Worm (Caenorhabditis elegans) whole organism, midembryonic: ENCODE data around the gene Y15E3A.3.

Experiments
- T22C8.4 ChIP-seq: fragments of 200-800 bp; sonication (Bioruptor generic); IDR thresholded peaks from 2 replicates; pipeline ENCODE4 v1.3.6; 2022; ENCODE audit warnings: missing genetic modification characterization, missing compliant biosample characterization
- cog-1 ChIP-seq: sonication (generic microtip); optimal IDR thresholded peaks from 2 replicates; lab custom pipeline; 2016; ENCODE audit warnings: missing genetic modification characterization, missing compliant biosample characterization
- flt-1 ChIP-seq: fragments of 200-800 bp; sonication (Bioruptor generic); IDR thresholded peaks from 2 replicates; pipeline ENCODE4 v1.3.6; 2022; ENCODE audit warnings: missing genetic modification characterization, missing compliant biosample characterization
- klf-2 ChIP-seq: fragments of 200-800 bp; sonication (Bioruptor generic); conservative IDR thresholded peaks from 2 replicates; pipeline ENCODE4 v1.3.6; 2022; ENCODE audit warnings: missing genetic modification reagents, missing genetic modification characterization, missing compliant biosample characterization
- med-1 ChIP-seq: sonication (generic microtip); optimal IDR thresholded peaks from 2 replicates; lab custom pipeline; 2017; ENCODE audit warnings: missing genetic modification characterization, mild to moderate bottlenecking, missing compliant biosample characterization, antibody characterized with exemption, missing genetic modification reagents; ENCODE audit not compliant: insufficient read depth
- ref-1 ChIP-seq: fragments of 200-800 bp; sonication (Bioruptor generic); conservative IDR thresholded peaks from 2 replicates; pipeline ENCODE4 v1.3.6; 2022; ENCODE audit warnings: missing genetic modification reagents, missing genetic modification characterization, missing compliant biosample characterization
- tab-1 ChIP-seq: fragments of 200-800 bp; sonication (Bioruptor generic); IDR thresholded peaks from 2 replicates; pipeline ENCODE4 v1.3.6; 2022; ENCODE audit warnings: missing genetic modification characterization, missing compliant biosample characterization
- ztf-23 ChIP-seq: fragments of 200-800 bp; sonication (Bioruptor generic); IDR thresholded peaks from 2 replicates; pipeline ENCODE4 v1.3.6; 2022; ENCODE audit warnings: missing genetic modification reagents, missing genetic modification characterization, missing compliant biosample characterization
- ztf-29 ChIP-seq: fragments of 200-800 bp; sonication (Bioruptor generic); IDR thresholded peaks from 2 replicates; pipeline ENCODE4 v1.3.6; 2022; ENCODE audit warnings: missing genetic modification reagents, missing genetic modification characterization, missing compliant biosample characterization

Gene Y15E3A.3

DNA sequence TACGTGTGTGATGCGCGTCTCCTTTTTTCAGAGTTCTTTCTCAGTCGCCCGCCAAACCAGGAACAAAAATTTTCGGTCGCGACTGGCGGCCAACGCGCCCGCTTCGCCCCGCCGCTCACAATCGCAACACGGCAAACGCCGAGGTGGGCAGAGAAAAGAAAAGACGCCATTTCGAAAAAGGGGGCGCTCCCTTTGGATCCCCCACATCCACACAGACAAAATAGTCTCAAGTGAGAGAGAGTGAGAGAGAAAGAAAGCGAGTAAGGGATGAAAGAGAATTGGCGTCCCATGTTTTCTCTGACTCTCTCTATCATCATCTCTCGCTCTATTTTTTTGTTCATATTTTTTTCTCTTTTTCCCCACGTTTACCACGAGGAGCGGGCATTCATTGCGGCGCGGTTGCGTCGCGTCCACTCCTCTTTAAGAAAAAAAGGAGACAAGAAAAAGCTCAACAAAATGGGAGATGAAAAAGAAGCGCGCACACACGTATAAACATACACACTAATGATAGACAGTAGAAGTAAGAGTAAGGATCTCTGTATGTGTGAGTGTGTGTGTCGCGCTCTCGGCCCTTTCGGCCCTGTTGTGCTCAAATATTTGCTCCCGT, 28.4 kb upstream of the Y15E3A.3 start:
- TF ChIP-seq cog-1 (peak; percentile 35), ztf-23 (GFP tag; lab: Robert Waterston, UW) (0 out of 2 replicates have a peak, but pooled peaks have one; percentile 19), klf-2 (GFP tag; lab: Robert Waterston, UW) (no peak)

DNA sequence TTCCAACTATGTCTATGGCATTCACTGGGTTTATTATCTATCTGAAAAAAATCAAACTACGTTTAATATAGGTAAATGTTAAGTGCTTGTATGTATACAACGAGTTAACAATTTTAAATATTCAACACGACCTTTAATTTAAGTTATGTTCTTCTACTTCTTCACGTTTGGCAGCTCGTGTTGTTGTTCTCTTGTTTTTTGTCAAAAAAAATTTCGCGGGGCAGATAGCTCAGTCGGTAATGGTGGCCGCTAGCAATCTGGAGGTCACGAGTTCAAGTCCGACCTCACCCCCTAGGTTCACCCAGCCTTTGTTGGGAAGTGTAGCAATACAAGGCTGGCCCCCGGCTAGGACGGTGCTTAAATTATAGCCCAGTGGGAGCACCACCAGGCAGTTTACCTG, 27.3 kb upstream of the Y15E3A.3 start:
- TF ChIP-seq ref-1 (no peak), T22C8.4 (GFP tag; lab: Robert Waterston, UW) (no peak), med-1 (GFP tag; lab: Kevin White, UChicago) (no peak), tab-1 (GFP tag; lab: Robert Waterston, UW) (no peak), cog-1 (no peak), ztf-29 (no peak), klf-2 (GFP tag; lab: Robert Waterston, UW) (no peak), ztf-23 (GFP tag; lab: Robert Waterston, UW) (no peak)

DNA sequence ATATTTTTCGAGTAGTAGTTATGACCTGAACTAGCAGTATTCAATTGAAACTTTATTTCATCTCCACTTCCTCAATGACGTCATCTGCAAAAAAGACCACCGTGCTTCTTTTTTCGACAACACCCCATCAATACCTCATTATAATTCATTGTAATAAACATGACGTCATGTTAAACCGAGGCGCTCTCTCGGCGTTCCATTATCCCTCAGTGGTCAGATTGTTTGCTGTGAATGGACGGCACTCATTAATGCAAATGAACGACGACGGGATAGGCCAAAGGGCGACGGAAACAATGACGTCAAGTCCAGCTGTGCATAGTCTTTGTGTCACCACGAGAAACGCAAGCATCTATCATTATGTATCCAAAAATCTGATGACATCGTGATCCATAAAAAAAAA, 22.1 kb upstream of the Y15E3A.3 start:
- peak; percentile 82 for TF ChIP-seq tab-1 (GFP tag; lab: Robert Waterston, UW)
- TF ChIP-seq med-1 (GFP tag; lab: Kevin White, UChicago): no peak
- TF ChIP-seq ref-1: no peak
- TF ChIP-seq flt-1: peak; percentile 68
- TF ChIP-seq cog-1: peak; percentile 90
- no peak for TF ChIP-seq klf-2 (GFP tag; lab: Robert Waterston, UW)
- no peak for TF ChIP-seq ztf-29
- no peak for TF ChIP-seq T22C8.4 (GFP tag; lab: Robert Waterston, UW)
- TF ChIP-seq ztf-23 (GFP tag; lab: Robert Waterston, UW): no peak

DNA sequence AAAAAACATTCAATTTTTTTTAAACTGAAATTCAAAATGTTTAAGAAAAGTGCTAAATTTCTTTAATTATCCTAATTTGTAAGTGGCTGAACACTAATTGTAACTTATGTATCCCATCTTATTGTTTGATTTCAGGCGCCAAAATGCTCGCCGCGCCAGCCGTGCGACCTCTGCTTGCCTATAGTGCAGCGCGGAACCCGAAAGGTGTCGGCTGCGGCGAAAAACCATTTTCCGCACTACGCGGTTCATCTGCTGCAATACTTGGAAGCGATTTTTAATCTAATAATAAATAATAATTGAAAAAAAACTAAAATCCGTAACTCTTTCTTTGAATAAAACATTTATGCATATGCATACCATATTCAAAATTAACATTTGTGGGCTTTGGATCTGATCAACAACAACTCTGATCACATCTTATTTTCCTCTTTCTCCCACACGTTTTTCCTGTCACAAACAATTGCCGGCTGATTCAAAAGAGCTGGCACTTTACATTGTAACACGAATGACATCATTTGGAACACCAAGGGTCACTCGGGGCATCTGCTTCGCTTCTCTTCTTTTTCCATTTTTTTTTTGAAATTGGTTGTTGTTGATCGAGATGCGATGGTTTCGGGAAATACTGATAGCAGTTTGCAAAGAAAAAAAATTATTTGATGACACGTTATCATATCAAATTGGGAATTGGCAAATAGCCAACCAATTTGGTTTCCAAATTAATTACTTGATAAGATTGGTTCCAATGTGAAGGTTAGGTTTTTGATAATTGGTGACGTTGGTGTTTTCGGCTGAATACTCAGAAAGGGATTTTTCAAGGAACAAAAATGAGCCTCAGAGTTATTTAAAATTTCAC, 20.0 kb upstream of the Y15E3A.3 start:
- TF ChIP-seq cog-1 (no peak), tab-1 (GFP tag; lab: Robert Waterston, UW) (no peak), ztf-29 (no peak), med-1 (GFP tag; lab: Kevin White, UChicago) (no peak), ztf-23 (GFP tag; lab: Robert Waterston, UW) (no peak), flt-1 (0 out of 2 replicates have a peak, but pooled peaks have one; percentile 29), ref-1 (no peak), T22C8.4 (GFP tag; lab: Robert Waterston, UW) (no peak)

DNA sequence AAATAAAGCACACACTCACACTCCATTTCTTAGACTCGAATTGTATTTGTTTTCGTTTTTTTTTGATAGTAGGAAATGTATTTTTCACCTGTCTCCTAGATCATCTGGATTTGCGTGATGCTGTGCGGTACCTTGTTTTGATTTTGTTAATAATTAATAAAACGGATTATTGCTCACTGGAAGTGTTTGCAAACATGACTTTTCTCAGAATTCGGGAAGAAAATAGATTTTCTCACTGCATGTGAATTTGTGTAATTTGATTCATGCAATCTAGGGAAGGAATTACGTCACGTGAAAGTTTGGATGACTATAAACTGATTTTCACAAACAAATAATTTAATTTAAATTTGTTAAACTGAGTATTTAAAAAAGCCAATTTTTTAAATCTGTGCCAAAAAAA, 18.4 kb upstream of the Y15E3A.3 start:
- TF ChIP-seq cog-1 (no peak), ref-1 (no peak), tab-1 (GFP tag; lab: Robert Waterston, UW) (no peak), flt-1 (no peak), med-1 (GFP tag; lab: Kevin White, UChicago) (no peak), ztf-29 (no peak), klf-2 (GFP tag; lab: Robert Waterston, UW) (no peak)

DNA sequence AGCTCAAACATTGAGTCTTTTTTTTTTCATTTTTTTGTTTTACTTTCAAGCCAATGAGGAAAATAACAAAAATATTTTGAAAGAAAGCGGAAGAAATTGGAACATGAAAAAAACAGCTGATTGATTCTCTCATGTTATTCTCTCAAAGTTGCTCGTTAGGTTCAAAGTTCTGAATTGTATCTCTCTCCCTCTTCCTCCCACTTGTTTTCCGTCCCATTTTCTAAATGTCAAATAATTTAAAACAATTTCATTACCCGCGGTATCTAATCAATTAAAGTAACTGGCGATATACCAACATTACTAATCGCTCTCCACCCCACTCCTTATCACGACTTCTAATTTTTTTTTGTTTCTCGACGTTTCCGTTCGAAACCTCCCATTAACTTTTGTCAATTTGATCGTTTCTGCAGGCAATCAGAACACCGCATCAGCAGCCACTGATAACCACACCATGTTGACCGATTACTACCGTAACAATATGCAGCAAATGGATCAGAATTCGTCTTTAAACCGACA, 17.2 kb upstream of the Y15E3A.3 start:
- TF ChIP-seq med-1 (GFP tag; lab: Kevin White, UChicago) (no peak), T22C8.4 (GFP tag; lab: Robert Waterston, UW) (no peak), klf-2 (GFP tag; lab: Robert Waterston, UW) (no peak), flt-1 (no peak), ref-1 (no peak), cog-1 (no peak), tab-1 (GFP tag; lab: Robert Waterston, UW) (no peak), ztf-23 (GFP tag; lab: Robert Waterston, UW) (no peak), ztf-29 (no peak)

DNA sequence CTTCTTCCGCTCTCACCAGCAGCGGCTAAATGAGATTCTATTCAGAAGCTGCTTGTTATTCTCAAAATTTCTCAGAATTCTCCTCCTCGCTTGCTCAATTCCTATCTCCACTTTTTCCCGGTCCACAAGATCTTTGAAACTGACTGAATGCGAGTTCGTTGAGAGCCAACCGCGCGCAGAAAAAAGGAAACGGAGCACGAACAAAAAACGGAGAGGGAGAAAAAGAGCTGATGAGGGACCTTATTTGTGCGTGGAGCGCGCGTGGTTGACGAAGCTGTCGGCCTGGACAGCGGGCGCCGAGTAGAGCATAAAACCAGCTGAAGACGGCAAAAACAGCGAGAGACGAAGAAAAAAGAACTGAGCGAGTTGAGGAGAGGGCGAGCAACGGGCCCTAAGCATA, 16.5 kb upstream of the Y15E3A.3 start:
- no peak for TF ChIP-seq med-1 (GFP tag; lab: Kevin White, UChicago)
- no peak for TF ChIP-seq tab-1 (GFP tag; lab: Robert Waterston, UW)
- no peak for TF ChIP-seq ztf-29
- no peak for TF ChIP-seq flt-1
- TF ChIP-seq T22C8.4 (GFP tag; lab: Robert Waterston, UW): peak; percentile 15; the same call in 1 of the 2 replicates

DNA sequence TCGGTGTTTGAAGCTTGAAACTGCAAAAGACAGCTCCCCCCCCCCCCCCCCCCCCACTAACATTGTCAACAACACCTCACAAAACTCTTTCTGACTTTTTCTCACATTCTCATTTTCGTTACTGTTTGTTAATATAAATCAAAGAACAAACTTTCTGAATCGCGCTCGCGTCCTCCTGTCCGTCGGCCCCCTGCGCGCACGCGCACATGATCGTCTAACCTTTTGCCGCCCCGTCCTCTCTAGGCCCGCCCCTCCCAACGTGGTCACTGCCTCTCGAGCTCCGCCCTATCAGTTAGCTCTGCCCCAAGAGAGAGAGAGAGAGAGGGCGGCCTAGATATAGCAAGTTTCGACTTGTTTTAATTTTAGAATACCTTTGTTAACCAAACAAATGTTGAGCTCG, 15.1 kb upstream of the Y15E3A.3 start:
- TF ChIP-seq ztf-29 (no peak), T22C8.4 (GFP tag; lab: Robert Waterston, UW) (no peak), flt-1 (0 out of 2 replicates have a peak, but pooled peaks have one; percentile 40), ztf-23 (GFP tag; lab: Robert Waterston, UW) (0 out of 2 replicates have a peak, but pooled peaks have one; percentile 23), klf-2 (GFP tag; lab: Robert Waterston, UW) (no peak), med-1 (GFP tag; lab: Kevin White, UChicago) (no peak), cog-1 (no peak), tab-1 (GFP tag; lab: Robert Waterston, UW) (no peak), ref-1 (no peak)

DNA sequence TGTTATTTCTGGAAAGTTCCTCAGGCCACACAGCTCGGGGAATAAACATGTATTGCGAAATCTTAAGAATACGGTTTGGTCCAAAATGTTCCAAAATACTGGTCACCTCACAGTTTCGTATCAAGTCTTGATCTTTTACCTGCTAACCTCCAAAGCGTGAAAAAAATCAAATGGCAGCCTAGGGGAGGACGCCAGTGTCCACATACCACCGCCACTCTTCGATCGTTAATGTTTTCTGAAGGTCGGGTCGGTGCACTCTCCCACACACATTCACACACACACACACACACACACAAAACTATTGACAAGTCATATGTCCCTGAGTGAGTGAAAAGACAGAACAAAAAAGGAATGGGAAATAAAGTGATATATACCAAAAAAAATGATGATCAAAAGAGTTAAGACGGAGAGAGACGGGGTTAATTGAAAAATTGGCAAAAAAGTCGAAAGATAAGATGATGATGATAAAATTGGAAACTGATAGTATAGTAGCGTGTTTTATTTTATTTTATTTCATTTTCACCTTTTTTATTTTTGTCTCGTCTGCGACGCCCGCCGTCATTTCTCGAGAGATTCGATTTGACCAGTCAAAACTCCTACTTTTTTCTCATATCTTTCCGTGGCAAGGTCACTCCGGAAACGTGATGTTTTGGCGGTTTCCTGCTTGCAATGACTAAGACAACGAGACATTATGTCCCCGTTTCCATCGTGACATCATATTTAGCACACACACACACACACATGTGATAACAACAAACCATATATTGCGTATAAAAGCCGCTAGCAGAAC, 14.4 kb upstream of the Y15E3A.3 start, which contains the start of gene Y15E3A.5:
TSS of gene Y15E3A.5 (plus strand) at position 752 of the 790 bp plus-strand sequence.
- no peak for TF ChIP-seq ztf-23 (GFP tag; lab: Robert Waterston, UW)
- no peak for TF ChIP-seq ztf-29
- TF ChIP-seq T22C8.4 (GFP tag; lab: Robert Waterston, UW): no peak
- TF ChIP-seq cog-1: no peak
- TF ChIP-seq flt-1: no peak
- TF ChIP-seq ref-1: no peak
- no peak for TF ChIP-seq med-1 (GFP tag; lab: Kevin White, UChicago)
- no peak for TF ChIP-seq tab-1 (GFP tag; lab: Robert Waterston, UW)
